Worm (Caenorhabditis elegans) whole organism, L4/young adult: Measurements from ENCODE around the gene lgc-30.

Experiments used
- W03F9.2 ChIP-seq: fragments of 150-350 bp; optimal IDR thresholded peaks from 2 replicates; lab custom pipeline; 2014; ENCODE audit warnings: missing biosample characterization, missing genetic modification characterization
- him-1 ChIP-seq: sonication (generic microtip); optimal IDR thresholded peaks from 2 replicates; lab custom pipeline; 2016; ENCODE audit warnings: missing genotype, missing genetic modification reagents, missing genetic modification characterization, missing compliant biosample characterization

DNA sequence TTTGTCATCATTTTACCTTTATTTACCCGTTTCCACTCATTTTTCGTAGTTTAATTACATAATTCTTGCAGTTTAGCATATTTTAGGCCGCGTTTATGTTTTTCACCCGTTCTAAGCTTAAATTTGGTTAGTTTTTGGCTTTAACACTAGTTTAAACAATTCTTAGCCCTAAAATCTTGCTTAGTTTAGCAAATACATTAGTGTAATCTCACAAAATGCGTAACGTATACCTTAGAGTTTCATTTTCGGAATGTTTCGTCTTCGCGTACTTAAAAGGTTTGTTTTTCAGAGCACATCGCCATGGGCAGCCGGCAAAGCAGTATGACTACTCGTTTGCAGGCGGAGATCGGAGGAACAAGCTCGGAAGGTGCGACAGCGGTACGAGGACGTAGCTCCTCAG, 5.0 kb upstream of the lgc-30 start, which contains the start of gene F58H7.5:
- TF ChIP-seq W03F9.2 (no peak), him-1 (tag; lab: Kevin White, UChicago) (no peak)
